Fruit fly (Drosophila melanogaster): Measurements from ENCODE around the gene Arr1.

Arr1 gene

DNA sequence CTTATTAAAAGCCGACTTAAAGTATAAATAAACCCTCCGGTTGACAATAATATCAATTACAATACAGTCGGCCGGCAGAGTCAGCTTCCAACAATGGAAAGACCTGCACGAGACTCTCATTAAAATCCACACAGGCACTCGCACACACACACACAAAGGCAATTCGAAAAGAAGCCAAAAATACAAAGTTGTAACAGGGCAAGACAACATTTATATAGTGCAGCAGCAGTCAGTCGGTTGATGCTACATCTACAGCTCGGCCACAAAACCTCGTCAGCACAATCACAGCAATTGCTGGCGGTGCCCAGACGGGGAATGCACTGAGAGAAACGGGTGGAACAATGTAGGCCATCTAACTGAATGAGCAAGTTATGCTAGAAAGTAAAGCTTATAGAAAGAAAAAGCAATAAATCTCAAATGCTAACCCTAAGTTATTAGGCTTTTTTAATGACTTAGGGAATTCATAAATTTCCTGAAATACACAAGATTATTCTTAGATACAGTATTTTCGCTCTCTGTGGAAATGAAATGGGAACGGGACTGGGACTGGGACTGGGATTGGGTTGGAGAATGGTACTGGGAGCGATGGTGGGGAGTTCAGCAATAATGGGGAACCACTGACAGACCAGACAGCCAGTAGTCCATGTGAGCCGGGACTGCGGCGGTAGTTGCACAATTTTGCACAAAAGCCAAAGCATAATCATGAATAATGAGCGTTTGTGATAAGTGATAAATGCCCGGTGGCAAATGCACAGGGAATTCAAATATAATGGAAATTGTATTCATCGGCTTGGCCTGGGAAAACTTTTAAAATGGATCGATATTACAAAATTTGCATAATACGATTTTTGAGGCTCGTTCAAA lies 43.5 kb downstream of the Arr1 start:
- no peak for TF ChIP-seq psq (optimal IDR thresholded peaks at IDR 0.05)
- no peak for TF ChIP-seq Sin3A (optimal IDR thresholded peaks at IDR 0.05)
- no peak for TF ChIP-seq Myc (optimal IDR thresholded peaks at IDR 0.05)
- TF ChIP-seq ttk (optimal IDR thresholded peaks at IDR 0.05) = no peak
- TF ChIP-seq insv (optimal IDR thresholded peaks at IDR 0.05) = no peak

DNA sequence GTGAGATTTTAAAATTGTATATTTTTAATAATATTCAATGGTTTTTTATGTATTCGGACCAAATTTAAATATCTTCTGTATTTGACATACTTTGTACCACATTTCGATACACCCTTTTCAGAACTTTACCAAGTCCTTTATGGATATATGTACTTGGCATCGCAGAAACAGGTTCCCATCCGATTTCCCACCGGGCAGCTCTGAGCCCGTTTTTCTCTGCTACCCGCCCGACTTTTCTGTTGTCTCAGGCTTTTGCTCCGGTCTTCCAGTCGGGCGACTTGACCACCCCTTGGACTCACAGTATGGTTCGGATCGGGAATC lies 44.1 kb downstream of the Arr1 start:
- no peak for TF ChIP-seq Myc (optimal IDR thresholded peaks at IDR 0.05)
- TF ChIP-seq insv (optimal IDR thresholded peaks at IDR 0.05) = no peak
- TF ChIP-seq Sin3A (optimal IDR thresholded peaks at IDR 0.05) = no peak
- TF ChIP-seq ttk (optimal IDR thresholded peaks at IDR 0.05) = no peak
- TF ChIP-seq h (optimal IDR thresholded peaks at IDR 0.05) = no peak
- TF ChIP-seq psq (optimal IDR thresholded peaks at IDR 0.05) = no peak

DNA sequence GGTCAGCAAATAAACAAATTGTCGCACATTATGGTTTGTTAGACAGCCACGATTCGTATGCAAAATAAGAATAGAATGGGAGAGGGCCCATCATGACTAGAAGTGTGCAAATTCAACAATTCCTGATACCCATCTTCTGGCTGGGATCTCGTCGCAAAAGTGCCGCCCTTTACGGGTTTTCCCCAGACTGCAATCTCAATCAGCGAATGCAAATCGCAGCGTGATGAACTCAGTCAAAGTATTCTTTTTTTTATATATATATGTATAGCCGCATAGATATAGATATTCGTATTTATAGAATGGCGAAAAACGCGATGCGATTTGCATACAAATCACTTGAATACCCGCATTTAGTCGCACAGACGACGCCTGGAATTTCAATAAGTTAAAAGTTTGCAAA lies 44.9 kb downstream of the Arr1 start:
- no peak for TF ChIP-seq ttk (optimal IDR thresholded peaks at IDR 0.05)
- TF ChIP-seq Sin3A (optimal IDR thresholded peaks at IDR 0.05) = no peak
- no peak for TF ChIP-seq Myc (optimal IDR thresholded peaks at IDR 0.05)
- TF ChIP-seq psq (optimal IDR thresholded peaks at IDR 0.05) = no peak
- no peak for TF ChIP-seq h (optimal IDR thresholded peaks at IDR 0.05)
- TF ChIP-seq insv (optimal IDR thresholded peaks at IDR 0.05) = no peak

DNA sequence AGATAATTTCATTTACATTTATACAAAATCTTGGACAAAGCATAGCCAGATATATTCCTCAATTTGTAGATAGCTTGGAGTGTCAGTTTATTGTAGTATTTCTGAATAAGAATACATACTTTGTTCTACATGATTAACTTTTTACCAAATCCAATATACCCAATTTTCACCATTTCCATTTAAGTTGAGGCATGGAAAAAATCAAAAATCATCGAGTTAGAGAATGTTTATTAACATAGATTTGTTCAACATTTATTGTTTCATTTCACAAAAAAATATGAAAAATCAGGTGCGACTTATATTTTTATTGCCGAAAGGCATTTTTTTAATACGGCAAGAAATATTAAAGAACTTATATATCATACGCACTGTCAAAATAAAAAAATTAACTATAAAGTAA lies 47.6 kb downstream of the Arr1 start, which contains the start of gene Grl36b:
Gene Grl36b (minus strand): TSS at position 101 of the 400 bp plus-strand sequence.
- no peak for TF ChIP-seq Myc (optimal IDR thresholded peaks at IDR 0.05)
